Worm (Caenorhabditis elegans) whole organism, mixed stage, embryonic: Measurements from ENCODE around the gene spp-28.

ENCODE experiments used
- M03D4.4 ChIP-seq: sonication (generic microtip); optimal IDR thresholded peaks from 2 replicates; lab custom pipeline; 2017; ENCODE audit warnings: mild to moderate bottlenecking, missing genetic modification characterization, missing compliant biosample characterization
- blmp-1 ChIP-seq: fragments of 150-350 bp; optimal IDR thresholded peaks from 2 replicates; lab custom pipeline; 2014; ENCODE audit warnings: missing biosample characterization, missing genetic modification characterization
- ceh-39 ChIP-seq: fragments of 150-350 bp; optimal IDR thresholded peaks from 2 replicates; lab custom pipeline; 2014; ENCODE audit warnings: missing biosample characterization, missing genetic modification characterization
- ces-1 ChIP-seq: fragments of 150-350 bp; optimal IDR thresholded peaks from 2 replicates; lab custom pipeline; 2014; ENCODE audit warnings: missing biosample characterization, missing genetic modification reagents, missing genetic modification characterization
- drap-1 ChIP-seq: fragments of 200-800 bp; sonication (Bioruptor generic); optimal IDR thresholded peaks from 3 replicates; lab custom pipeline; 2018; ENCODE audit warnings: mild to moderate bottlenecking, missing genetic modification characterization, missing compliant biosample characterization
- elt-1 ChIP-seq: sonication (generic microtip); optimal IDR thresholded peaks from 2 replicates; lab custom pipeline; 2017; ENCODE audit warnings: missing genetic modification characterization, mild to moderate bottlenecking, missing compliant biosample characterization, antibody characterized with exemption, moderate library complexity, borderline replicate concordance; ENCODE audit not compliant: insufficient read depth
- ham-2 ChIP-seq: fragments of 200-800 bp; sonication (Bioruptor generic); optimal IDR thresholded peaks from 2 replicates; lab custom pipeline; 2018; ENCODE audit warnings: mild to moderate bottlenecking, missing genetic modification characterization, missing compliant biosample characterization
- lsy-2 ChIP-seq: fragments of 150-350 bp; optimal IDR thresholded peaks from 2 replicates; lab custom pipeline; 2014; ENCODE audit warnings: missing biosample characterization, missing genetic modification characterization
- mep-1 ChIP-seq: fragments of 150-350 bp; optimal IDR thresholded peaks from 2 replicates; lab custom pipeline; 2017; ENCODE audit warnings: missing biosample characterization, missing genetic modification reagents, missing genetic modification characterization, inconsistent platforms
- mls-2 ChIP-seq: sonication (generic microtip); optimal IDR thresholded peaks from 2 replicates; lab custom pipeline; 2016; ENCODE audit warnings: mild to moderate bottlenecking, missing genetic modification characterization, moderate library complexity, missing compliant biosample characterization
- nhr-12 ChIP-seq: fragments of 150-350 bp; optimal IDR thresholded peaks from 2 replicates; lab custom pipeline; 2014; ENCODE audit warnings: missing biosample characterization, missing genetic modification characterization
- nhr-237 ChIP-seq: fragments of 150-350 bp; optimal IDR thresholded peaks from 2 replicates; lab custom pipeline; 2014; ENCODE audit warnings: missing biosample characterization, missing genetic modification characterization
- nhr-28 ChIP-seq: fragments of 150-350 bp; optimal IDR thresholded peaks from 2 replicates; lab custom pipeline; 2014; ENCODE audit warnings: missing biosample characterization, missing genetic modification characterization
- pha-4 ChIP-seq: fragments of 150-350 bp; optimal IDR thresholded peaks from 2 replicates; lab custom pipeline; 2018; ENCODE audit warnings: missing biosample characterization, missing genetic modification reagents, missing genetic modification characterization
- sem-2 ChIP-seq: fragments of 200-800 bp; sonication (Bioruptor generic); optimal IDR thresholded peaks from 2 replicates; lab custom pipeline; 2018; ENCODE audit warnings: mild to moderate bottlenecking, missing genetic modification characterization, missing compliant biosample characterization
- snpc-4 ChIP-seq: fragments of 150-350 bp; optimal IDR thresholded peaks from 2 replicates; lab custom pipeline; 2014; ENCODE audit warnings: missing biosample characterization, missing genetic modification characterization
- tbx-8 ChIP-seq: fragments of 200-800 bp; sonication (Bioruptor generic); optimal IDR thresholded peaks from 2 replicates; lab custom pipeline; 2018; ENCODE audit warnings: mild to moderate bottlenecking, missing genetic modification characterization, moderate library complexity, missing compliant biosample characterization
- unc-120 ChIP-seq: sonication (generic microtip); optimal IDR thresholded peaks from 2 replicates; lab custom pipeline; 2017; ENCODE audit warnings: missing genetic modification characterization, missing compliant biosample characterization; ENCODE audit not compliant: poor library complexity, severe bottlenecking
- unc-62 ChIP-seq: fragments of 150-350 bp; optimal IDR thresholded peaks from 2 replicates; lab custom pipeline; 2014; ENCODE audit warnings: missing biosample characterization, missing genetic modification reagents, missing genetic modification characterization
- ztf-11 ChIP-seq: fragments of 150-350 bp; optimal IDR thresholded peaks from 2 replicates; lab custom pipeline; 2014; ENCODE audit warnings: missing biosample characterization, missing genetic modification characterization

spp-28 gene

DNA sequence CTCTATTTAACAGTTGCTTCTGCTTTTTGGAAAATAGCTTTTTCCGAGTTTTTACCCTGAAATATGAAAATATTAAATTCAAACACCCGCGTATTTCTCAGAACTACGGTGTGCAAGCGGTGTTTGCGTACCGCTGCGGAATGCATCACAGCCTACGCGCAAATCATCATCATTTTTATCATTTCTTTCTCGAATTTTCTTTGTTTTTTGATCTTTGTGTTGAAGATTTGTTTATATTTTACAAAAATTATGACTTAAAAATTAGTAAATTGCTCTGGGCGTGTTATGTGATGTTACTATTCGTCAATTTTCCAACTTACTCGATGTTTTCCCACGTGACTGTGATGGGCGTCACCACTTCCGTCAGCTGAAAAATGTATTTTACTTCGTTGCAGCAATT is 39.2 kb downstream of the spp-28 start:
- peak; percentile 3 for TF ChIP-seq drap-1 (GFP tag; lab: Kevin White, UChicago)
- TF ChIP-seq ces-1 (GFP tag; lab: Kevin White, UChicago): no peak
- TF ChIP-seq pha-4 (tag; lab: Kevin White, UChicago): no peak
- no peak for TF ChIP-seq unc-120
- TF ChIP-seq mep-1: peak; percentile 68
- no peak for TF ChIP-seq ztf-11 (tag; lab: Kevin White, UChicago)
- TF ChIP-seq snpc-4: no peak
- TF ChIP-seq nhr-237 (tag; lab: Kevin White, UChicago): peak; percentile 26
- TF ChIP-seq ceh-39: peak; percentile 25
- no peak for TF ChIP-seq mls-2 (tag; lab: Kevin White, UChicago)
- TF ChIP-seq tbx-8 (GFP tag; lab: Kevin White, UChicago): no peak
- TF ChIP-seq lsy-2 (tag; lab: Kevin White, UChicago): peak; percentile 97

DNA sequence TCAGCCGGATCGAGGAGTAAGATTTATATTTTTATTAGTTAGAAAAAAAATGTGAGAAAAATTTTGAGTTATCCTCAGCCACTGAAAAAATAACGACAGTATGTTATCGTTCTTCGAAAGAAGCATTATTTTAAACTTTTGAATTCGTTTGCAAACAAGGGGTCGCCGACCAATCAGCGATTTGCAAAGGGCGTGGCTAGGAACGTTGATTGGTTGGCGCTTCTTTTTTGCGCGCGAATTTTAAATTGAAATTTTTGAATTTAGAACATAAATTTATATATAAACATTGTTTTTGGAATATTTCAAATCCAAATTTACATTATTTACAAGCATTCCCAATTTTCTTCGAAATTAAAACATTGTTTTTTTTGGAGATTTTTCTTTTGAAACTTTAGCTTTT is 47.0 kb downstream of the spp-28 start:
- TF ChIP-seq nhr-12 (tag; lab: Kevin White, UChicago): no peak
- TF ChIP-seq ham-2 (GFP tag; lab: Kevin White, UChicago): no peak
- TF ChIP-seq nhr-28 (tag; lab: Kevin White, UChicago): no peak
- TF ChIP-seq tbx-8 (GFP tag; lab: Kevin White, UChicago): no peak
- TF ChIP-seq mls-2 (tag; lab: Kevin White, UChicago): no peak
- no peak for TF ChIP-seq snpc-4
- no peak for TF ChIP-seq unc-62
- TF ChIP-seq elt-1 (tag; lab: Kevin White, UChicago): no peak
- TF ChIP-seq blmp-1 (tag; lab: Kevin White, UChicago): no peak
- no peak for TF ChIP-seq sem-2 (GFP tag; lab: Kevin White, UChicago)
- TF ChIP-seq M03D4.4 (tag; lab: Kevin White, UChicago): no peak
- TF ChIP-seq ces-1 (GFP tag; lab: Kevin White, UChicago): no peak
- TF ChIP-seq nhr-237 (tag; lab: Kevin White, UChicago): no peak
- TF ChIP-seq unc-120: no peak
- no peak for TF ChIP-seq pha-4 (tag; lab: Kevin White, UChicago)
